Worm (Caenorhabditis elegans): ENCODE results near the gene F49E12.10.
A peak's percentile ranks its signal among the peaks of the same experiment; 100 is the strongest.

F49E12.10 gene

ce11 chrII:8386897-8387296, 4.0 kb upstream of the F49E12.10 start (continued):
- no peak for TF ChIP-seq lin-29 (GFP tag; IDR thresholded peaks at IDR 0.05)
- TF ChIP-seq sdz-12 (GFP tag; optimal IDR thresholded peaks at IDR 0.05), result no peak
- TF ChIP-seq skn-1 (tag; optimal IDR thresholded peaks at IDR 0.05), result no peak
- TF ChIP-seq mdl-1 (tag; optimal IDR thresholded peaks at IDR 0.05), result no peak
- no peak for TF ChIP-seq aly-2 (tag; optimal IDR thresholded peaks at IDR 0.05)

ce11 chrII:8388001-8388513, 2.8 kb upstream of the F49E12.10 start, which contains the start of gene drd-1:
Gene drd-1, plus strand, starts transcription at chrII:8388051.
- TF ChIP-seq spr-1 (tag; optimal IDR thresholded peaks at IDR 0.05), result no peak
- peak in 1 of 2 experiments; percentile 84 for TF ChIP-seq unc-62 (GFP tag; optimal IDR thresholded peaks at IDR 0.05 in 1 of 2)
- no peak for TF ChIP-seq unc-62 (tag; optimal IDR thresholded peaks at IDR 0.05)
- TF ChIP-seq egl-27 (tag; optimal IDR thresholded peaks at IDR 0.05), result no peak
- peak; percentile 33 for TF ChIP-seq nhr-102 (tag; optimal IDR thresholded peaks at IDR 0.05)
- TF ChIP-seq dpl-1 (GFP tag; optimal IDR thresholded peaks at IDR 0.05), result no peak
- TF ChIP-seq dmd-6 (GFP tag; IDR thresholded peaks at IDR 0.05), result peak; percentile 92
- peak; percentile 84 for TF ChIP-seq hlh-11 (tag; optimal IDR thresholded peaks at IDR 0.05)
- TF ChIP-seq daf-19 (GFP tag; conservative IDR thresholded peaks at IDR 0.05), result no peak
- no peak for TF ChIP-seq daf-12 (tag; optimal IDR thresholded peaks at IDR 0.05)
- no peak for TF ChIP-seq dmd-9 (GFP tag; IDR thresholded peaks at IDR 0.05)
- no peak for TF ChIP-seq madf-5 (GFP tag; IDR thresholded peaks at IDR 0.05)
- TF ChIP-seq Y48G9A.11 (GFP tag; IDR thresholded peaks at IDR 0.05), result no peak
- no peak for TF ChIP-seq saeg-2 (GFP tag; IDR thresholded peaks at IDR 0.05)
- TF ChIP-seq lin-38 (GFP tag; IDR thresholded peaks at IDR 0.05), result no peak
- TF ChIP-seq R02D3.7 (tag; optimal IDR thresholded peaks at IDR 0.05), result no peak
- no peak for TF ChIP-seq D1046.2 (GFP tag; IDR thresholded peaks at IDR 0.05)
- no peak for TF ChIP-seq nhr-11 (tag; optimal IDR thresholded peaks at IDR 0.05)
- TF ChIP-seq nhr-6 (tag; optimal IDR thresholded peaks at IDR 0.05), result no peak
- TF ChIP-seq ZK337.2 (GFP tag; IDR thresholded peaks at IDR 0.05), result no peak
- TF ChIP-seq spr-3 (GFP tag; optimal IDR thresholded peaks at IDR 0.05), result no peak
- no peak for TF ChIP-seq mdt-29 (GFP tag; IDR thresholded peaks at IDR 0.05)
- peak; percentile 72 for TF ChIP-seq nhr-77 (tag; optimal IDR thresholded peaks at IDR 0.05)
- no peak for TF ChIP-seq vab-7 (GFP tag; IDR thresholded peaks at IDR 0.05)
- peak; percentile 42; the same call in 1 of the 2 replicates for TF ChIP-seq nhr-41 (GFP tag; IDR thresholded peaks at IDR 0.05)
- no peak for TF ChIP-seq ztf-11 (tag; optimal IDR thresholded peaks at IDR 0.05)
- TF ChIP-seq mxl-3 (GFP tag; optimal IDR thresholded peaks at IDR 0.05), result peak; percentile 11
- TF ChIP-seq lir-3 (tag; optimal IDR thresholded peaks at IDR 0.05), result no peak
- TF ChIP-seq skn-1 (tag; optimal IDR thresholded peaks at IDR 0.05), result no peak
- no peak for TF ChIP-seq sdz-12 (GFP tag; optimal IDR thresholded peaks at IDR 0.05)
- no peak for TF ChIP-seq zip-11 (GFP tag; IDR thresholded peaks at IDR 0.05)
- peak; percentile 37 for TF ChIP-seq jun-1 (tag; optimal IDR thresholded peaks at IDR 0.05)
- no peak for TF ChIP-seq lin-15B (tag; optimal IDR thresholded peaks at IDR 0.05)
- TF ChIP-seq aha-1 (tag), result no peak
- no peak for TF ChIP-seq rbr-2 (tag; optimal IDR thresholded peaks at IDR 0.05)
- no peak for TF ChIP-seq nhr-237 (tag; optimal IDR thresholded peaks at IDR 0.05)
- peak; percentile 99 for TF ChIP-seq pqm-1 (tag; optimal IDR thresholded peaks at IDR 0.05)
- no peak for TF ChIP-seq mdl-1 (tag; optimal IDR thresholded peaks at IDR 0.05)
- TF ChIP-seq ceh-32 (tag; optimal IDR thresholded peaks at IDR 0.05; ENCODE audit: poor library complexity), result no peak
- no peak for TF ChIP-seq T26A8.4 (GFP tag; IDR thresholded peaks at IDR 0.05)
- TF ChIP-seq Y5F2A.4 (GFP tag; optimal IDR thresholded peaks at IDR 0.05), result no peak
- TF ChIP-seq dmd-8 (GFP tag; IDR thresholded peaks at IDR 0.05), result no peak
- TF ChIP-seq lin-39 (tag; optimal IDR thresholded peaks at IDR 0.05), result no peak
- no peak for TF ChIP-seq snpc-4 (tag; optimal IDR thresholded peaks at IDR 0.05)
- no peak for TF ChIP-seq daf-16 (GFP tag; optimal IDR thresholded peaks at IDR 0.05)
- TF ChIP-seq daf-16 (tag; optimal IDR thresholded peaks at IDR 0.05), result peak; percentile 61
- no peak for TF ChIP-seq F37D6.2 (tag; optimal IDR thresholded peaks at IDR 0.05)
- TF ChIP-seq gei-8 (GFP tag; optimal IDR thresholded peaks at IDR 0.05), result no peak
- TF ChIP-seq ztf-7 (tag; optimal IDR thresholded peaks at IDR 0.05), result no peak
- no peak for TF ChIP-seq madf-9 (GFP tag; conservative IDR thresholded peaks at IDR 0.05)
